Fruit fly (Drosophila melanogaster) whole organism, embryonic: Measurements from ENCODE around the gene CG12947.
A peak's percentile ranks its signal among the peaks of the same experiment; 100 is the strongest.

Experiments used
- BEAF-32 ChIP-seq: fragments of 200-800 bp; sonication (Bioruptor generic); optimal IDR thresholded peaks from 3 replicates; lab custom pipeline; 2017; ENCODE audit warnings: missing biosample characterization, missing genetic modification characterization, mild to moderate bottlenecking, moderate library complexity, missing genetic modification reagents
- CG10147 ChIP-seq: fragments of 200-800 bp; sonication (Bioruptor generic); optimal IDR thresholded peaks from 2 replicates; lab custom pipeline; 2019; ENCODE audit warnings: missing biosample characterization, mild to moderate bottlenecking, missing genetic modification characterization, moderate library complexity
- CG10979 ChIP-seq: fragments of 200-800 bp; sonication (Bioruptor generic); optimal IDR thresholded peaks from 2 replicates; lab custom pipeline; 2018; ENCODE audit warnings: missing biosample characterization, mild to moderate bottlenecking, missing genetic modification characterization, moderate library complexity
- CG11085 ChIP-seq: fragments of 200-800 bp; sonication (Bioruptor generic); IDR thresholded peaks from 2 replicates; pipeline ENCODE4 v1.3.6; 2022; ENCODE audit warnings: missing biosample characterization, missing genetic modification characterization
- CG11247 ChIP-seq: fragments of 200-800 bp; sonication (Bioruptor generic); IDR thresholded peaks from 2 replicates; pipeline ENCODE4 v1.3.6; 2022; ENCODE audit warnings: missing biosample characterization, missing genetic modification characterization
- CG11695 ChIP-seq: fragments of 200-800 bp; sonication (Bioruptor generic); IDR thresholded peaks from 3 replicates; pipeline ENCODE4 v1.3.6; 2022; ENCODE audit warnings: missing biosample characterization, missing genetic modification characterization
- CG12155 ChIP-seq: fragments of 200-800 bp; sonication (Bioruptor generic); optimal IDR thresholded peaks from 3 replicates; lab custom pipeline; 2016; ENCODE audit warnings: missing biosample characterization, missing genetic modification characterization
- CG12744 ChIP-seq: fragments of 200-800 bp; sonication (Bioruptor generic); optimal IDR thresholded peaks from 2 replicates; lab custom pipeline; 2016; ENCODE audit warnings: missing biosample characterization, missing genetic modification characterization
- CG2116 ChIP-seq: fragments of 200-800 bp; sonication (Bioruptor generic); optimal IDR thresholded peaks from 3 replicates; lab custom pipeline; 2018; ENCODE audit warnings: missing biosample characterization, mild to moderate bottlenecking, missing genetic modification characterization
- CG2202 ChIP-seq: fragments of 200-800 bp; sonication (Bioruptor generic); optimal IDR thresholded peaks from 2 replicates; lab custom pipeline; 2018; ENCODE audit warnings: missing biosample characterization, mild to moderate bottlenecking, missing genetic modification characterization
- CG2678 ChIP-seq: fragments of 200-800 bp; sonication (Bioruptor generic); optimal IDR thresholded peaks from 3 replicates; lab custom pipeline; 2019; ENCODE audit warnings: missing biosample characterization, mild to moderate bottlenecking, missing genetic modification characterization, moderate library complexity
- CG2889 ChIP-seq: fragments of 200-800 bp; sonication (Bioruptor generic); IDR thresholded peaks from 3 replicates; pipeline ENCODE4 v1.3.6; 2022; ENCODE audit warnings: missing biosample characterization, missing genetic modification characterization
- CG32772 ChIP-seq: fragments of 200-800 bp; sonication (Bioruptor generic); IDR thresholded peaks from 2 replicates; pipeline ENCODE4 v1.3.6; 2022; ENCODE audit warnings: missing biosample characterization, missing genetic modification characterization
- CG4730 ChIP-seq: fragments of 200-800 bp; sonication (Bioruptor generic); IDR thresholded peaks from 2 replicates; pipeline ENCODE4 v1.3.6; 2022; ENCODE audit warnings: missing biosample characterization, missing genetic modification characterization
- CG7357 ChIP-seq: fragments of 200-800 bp; sonication (Bioruptor generic); IDR thresholded peaks from 3 replicates; pipeline ENCODE4 v1.3.6; 2022; ENCODE audit warnings: missing biosample characterization, missing genetic modification characterization
- CG7372 ChIP-seq: fragments of 200-800 bp; sonication (Bioruptor generic); IDR thresholded peaks from 2 replicates; pipeline ENCODE4 v1.3.6; 2022; ENCODE audit warnings: missing biosample characterization, missing genetic modification characterization
- CG8765 ChIP-seq: fragments of 200-800 bp; sonication (Bioruptor generic); IDR thresholded peaks from 2 replicates; pipeline ENCODE4 v1.3.6; 2022; ENCODE audit warnings: missing biosample characterization, missing genetic modification characterization
- Dfd ChIP-seq, 2 experiments: fragments of >200 bp; optimal IDR thresholded peaks; 2 replicates each; lab custom pipeline; 2017; ENCODE audit warnings: missing biosample characterization in 2 of 2, missing genetic modification characterization in 2 of 2
- Dp ChIP-seq: fragments of 200-800 bp; sonication (Bioruptor generic); optimal IDR thresholded peaks from 2 replicates; lab custom pipeline; 2018; ENCODE audit warnings: missing biosample characterization, mild to moderate bottlenecking, missing genetic modification characterization, moderate library complexity
- Drgx ChIP-seq: fragments of 200-800 bp; sonication (Bioruptor generic); IDR thresholded peaks from 2 replicates; pipeline ENCODE4 v1.3.6; 2022; ENCODE audit warnings: missing biosample characterization, missing genetic modification characterization
- ERR ChIP-seq: fragments of 200-800 bp; sonication (Bioruptor generic); optimal IDR thresholded peaks from 2 replicates; lab custom pipeline; 2016; ENCODE audit warnings: missing biosample characterization, missing genetic modification characterization
- HmgZ ChIP-seq: fragments of 200-800 bp; sonication (Bioruptor generic); optimal IDR thresholded peaks from 2 replicates; lab custom pipeline; 2018; ENCODE audit warnings: missing biosample characterization, mild to moderate bottlenecking, missing genetic modification characterization
- Hr51 ChIP-seq, 2 experiments: fragments of 200-800 bp; sonication (Bioruptor generic); optimal IDR thresholded peaks; 2 replicates in 1 of 2; 3 replicates in 1 of 2; lab custom pipeline; 2016 to 2018; ENCODE audit warnings: missing biosample characterization in 2 of 2, missing genetic modification characterization in 2 of 2, mild to moderate bottlenecking in 1 of 2, moderate library complexity in 1 of 2
- Lhr ChIP-seq: fragments of 200-800 bp; sonication (Bioruptor generic); optimal IDR thresholded peaks from 3 replicates; lab custom pipeline; 2017; ENCODE audit warnings: mild to moderate bottlenecking, missing biosample characterization, missing genetic modification reagents, missing genetic modification characterization
- Lim3 ChIP-seq: fragments of 200-800 bp; sonication (Bioruptor generic); IDR thresholded peaks from 2 replicates; pipeline ENCODE4 v1.3.6; 2022; ENCODE audit warnings: missing biosample characterization, missing genetic modification characterization
- MESR4 ChIP-seq: fragments of 200-800 bp; sonication (Bioruptor generic); optimal IDR thresholded peaks from 2 replicates; lab custom pipeline; 2018; ENCODE audit warnings: missing biosample characterization, mild to moderate bottlenecking, missing genetic modification characterization, moderate library complexity
- Nf-YA ChIP-seq: fragments of 200-800 bp; sonication (Bioruptor generic); IDR thresholded peaks from 2 replicates; pipeline ENCODE4 v1.3.6; 2022; ENCODE audit warnings: missing biosample characterization, missing genetic modification characterization
- Optix ChIP-seq: fragments of 200-800 bp; sonication (Bioruptor generic); IDR thresholded peaks from 3 replicates; pipeline ENCODE4 v1.3.6; 2022; ENCODE audit warnings: missing biosample characterization, missing genetic modification characterization
- Poxn ChIP-seq: fragments of 200-800 bp; sonication (Bioruptor generic); IDR thresholded peaks from 2 replicates; pipeline ENCODE4 v1.3.6; 2022; ENCODE audit warnings: missing biosample characterization, missing genetic modification characterization
- Tbp ChIP-seq: fragments of >200 bp; optimal IDR thresholded peaks from 2 replicates; lab custom pipeline; 2018; ENCODE audit warnings: missing biosample characterization, missing genetic modification characterization
- Vsx1 ChIP-seq: fragments of 200-800 bp; sonication (Bioruptor generic); optimal IDR thresholded peaks from 2 replicates; lab custom pipeline; 2017; ENCODE audit warnings: missing biosample characterization, mild to moderate bottlenecking, missing genetic modification characterization, missing genetic modification reagents
- ab ChIP-seq: fragments of 200-800 bp; sonication (Bioruptor generic); optimal IDR thresholded peaks from 2 replicates; lab custom pipeline; 2016; ENCODE audit warnings: missing biosample characterization, missing genetic modification characterization
- abd-A ChIP-seq: fragments of 200-800 bp; sonication (Bioruptor generic); optimal IDR thresholded peaks from 3 replicates; lab custom pipeline; 2019; ENCODE audit warnings: missing biosample characterization, mild to moderate bottlenecking, missing genetic modification characterization, moderate library complexity
- bab2 ChIP-seq: fragments of 200-800 bp; sonication (Bioruptor generic); optimal IDR thresholded peaks from 2 replicates; lab custom pipeline; 2016; ENCODE audit warnings: missing biosample characterization, missing genetic modification characterization
- cato ChIP-seq: fragments of 200-800 bp; sonication (Bioruptor generic); optimal IDR thresholded peaks from 2 replicates; lab custom pipeline; 2016; ENCODE audit warnings: missing biosample characterization, missing genetic modification characterization, borderline replicate concordance
- dmrt11E ChIP-seq: fragments of 200-800 bp; sonication (Bioruptor generic); optimal IDR thresholded peaks from 3 replicates; lab custom pipeline; 2018; ENCODE audit warnings: missing biosample characterization, mild to moderate bottlenecking, missing genetic modification characterization, moderate library complexity
- gcm ChIP-seq: fragments of 200-800 bp; sonication (Bioruptor generic); optimal IDR thresholded peaks from 2 replicates; lab custom pipeline; 2019; ENCODE audit warnings: missing biosample characterization, mild to moderate bottlenecking, missing genetic modification characterization, moderate library complexity
- gfzf ChIP-seq: fragments of 200-800 bp; sonication (Bioruptor generic); optimal IDR thresholded peaks from 2 replicates; lab custom pipeline; 2016; ENCODE audit warnings: missing biosample characterization, mild to moderate bottlenecking, missing genetic modification characterization, moderate library complexity
- gt ChIP-seq: fragments of 200-800 bp; sonication (Bioruptor generic); IDR thresholded peaks from 2 replicates; pipeline ENCODE4 v1.3.6; 2022; ENCODE audit warnings: missing biosample characterization, missing genetic modification characterization
- h ChIP-seq: fragments of >200 bp; optimal IDR thresholded peaks from 2 replicates; lab custom pipeline; 2017
- jing ChIP-seq: fragments of 200-800 bp; sonication (Bioruptor generic); optimal IDR thresholded peaks from 2 replicates; lab custom pipeline; 2018; ENCODE audit warnings: missing biosample characterization, mild to moderate bottlenecking, missing genetic modification characterization
- kah ChIP-seq: fragments of 200-800 bp; sonication (Bioruptor generic); optimal IDR thresholded peaks from 2 replicates; lab custom pipeline; 2018; ENCODE audit warnings: missing biosample characterization, mild to moderate bottlenecking, missing genetic modification characterization
- mirr ChIP-seq: fragments of 200-800 bp; sonication (Bioruptor generic); optimal IDR thresholded peaks from 3 replicates; lab custom pipeline; 2018; ENCODE audit warnings: missing biosample characterization, mild to moderate bottlenecking, missing genetic modification characterization
- nau ChIP-seq: fragments of 200-800 bp; sonication (Bioruptor generic); optimal IDR thresholded peaks from 3 replicates; lab custom pipeline; 2017; ENCODE audit warnings: missing biosample characterization, mild to moderate bottlenecking, missing genetic modification characterization, missing genetic modification reagents
- rib ChIP-seq: fragments of 200-800 bp; sonication (Bioruptor generic); IDR thresholded peaks from 2 replicates; pipeline ENCODE4 v1.3.6; 2022; ENCODE audit warnings: missing biosample characterization, missing genetic modification characterization
- so ChIP-seq: fragments of 200-800 bp; sonication (Bioruptor generic); IDR thresholded peaks from 3 replicates; pipeline ENCODE4 v1.3.6; 2022; ENCODE audit warnings: missing biosample characterization, missing genetic modification characterization
- sob ChIP-seq: fragments of 200-800 bp; sonication (Bioruptor generic); IDR thresholded peaks from 2 replicates; pipeline ENCODE4 v1.3.6; 2022; ENCODE audit warnings: missing biosample characterization, missing genetic modification characterization
- sug ChIP-seq: fragments of 200-800 bp; optimal IDR thresholded peaks from 2 replicates; lab custom pipeline; 2019; ENCODE audit warnings: missing biosample characterization, mild to moderate bottlenecking, missing genetic modification characterization, moderate library complexity
- tap ChIP-seq: fragments of 200-800 bp; optimal IDR thresholded peaks from 3 replicates; lab custom pipeline; 2019; ENCODE audit warnings: missing biosample characterization, mild to moderate bottlenecking, missing genetic modification characterization, moderate library complexity
- tin ChIP-seq: fragments of 200-800 bp; sonication (Bioruptor generic); optimal IDR thresholded peaks from 3 replicates; lab custom pipeline; 2016; ENCODE audit warnings: missing biosample characterization, missing genetic modification characterization
- tx ChIP-seq: fragments of 200-800 bp; sonication (Bioruptor generic); optimal IDR thresholded peaks from 2 replicates; lab custom pipeline; 2016; ENCODE audit warnings: missing biosample characterization, missing genetic modification characterization

The CG12947 gene

dm6 chr3R:9777941-9778360 lies 1.9 kb upstream of the CG12947 start, which contains the start of gene RpS29 (continued):
- TF ChIP-seq Nf-YA (GFP tag; lab: Robert Waterston, UW) (peak; percentile 59), CG2116 (peak; percentile 98), CG11085 (GFP tag; lab: Robert Waterston, UW) (peak; percentile 79), BEAF-32 (peak; percentile 98), jing (GFP tag; lab: Kevin White, UChicago) (no peak), CG2202 (tag; lab: Kevin White, UChicago) (peak; percentile 47), Drgx (GFP tag; lab: Robert Waterston, UW) (0 out of 2 replicates have a peak, but pooled peaks have one; percentile 33), Optix (peak; percentile 46; the same call in 1 of the 3 replicates), mirr (peak; percentile 93), h (lab: Kevin White, UChicago) (no peak), HmgZ (peak; percentile 95), CG32772 (peak; percentile 74), gfzf (peak; percentile 54), nau (GFP tag; lab: Kevin White, UChicago) (no peak), rib (GFP tag; lab: Robert Waterston, UW) (peak; percentile 52; the same call in 1 of the 2 replicates), CG12155 (peak; percentile 97), sob (GFP tag; lab: Robert Waterston, UW) (peak; percentile 93), ERR (GFP tag; lab: Kevin White, UChicago) (peak; percentile 85), MESR4 (GFP tag; lab: Kevin White, UChicago) (peak; percentile 99), CG10979 (tag; lab: Kevin White, UChicago) (peak; percentile 36), Lhr (peak; percentile 90), tin (GFP tag; lab: Kevin White, UChicago) (peak; percentile 74), Dfd (GFP tag; optimal IDR thresholded peaks at IDR 0.05; lab: Kevin White, UChicago) (no peak), tap (tag; lab: Kevin White, UChicago) (peak; percentile 38), cato (GFP tag; lab: Kevin White, UChicago) (peak; percentile 38), CG11247 (GFP tag; lab: Robert Waterston, UW) (peak; percentile 84), abd-A (tag; lab: Kevin White, UChicago) (no peak), CG7357 (GFP tag; lab: Robert Waterston, UW) (no peak), CG4730 (GFP tag; lab: Robert Waterston, UW) (peak; percentile 46; the same call in 1 of the 2 replicates), Tbp (GFP tag; lab: Kevin White, UChicago) (peak; percentile 61), sug (tag; lab: Kevin White, UChicago) (peak; percentile 89), dmrt11E (tag; lab: Kevin White, UChicago) (peak; percentile 54), ab (GFP tag; lab: Kevin White, UChicago) (peak; percentile 57), bab2 (peak; percentile 86), Lim3 (GFP tag; lab: Robert Waterston, UW) (peak; percentile 46; the same call in 1 of the 2 replicates), CG11695 (GFP tag; lab: Robert Waterston, UW) (peak; percentile 47; the same call in 2 of the 3 replicates), CG2678 (tag; lab: Kevin White, UChicago) (peak; percentile 68), Dp (GFP tag; lab: Kevin White, UChicago) (peak; percentile 99), so (no peak), Hr51 (GFP tag; optimal IDR thresholded peaks at IDR 0.05; lab: Kevin White, UChicago) (peak; percentile 50 to 85), Poxn (GFP tag; lab: Robert Waterston, UW) (peak; percentile 60; the same call in 1 of the 2 replicates), CG7372 (GFP tag; lab: Robert Waterston, UW) (peak; percentile 77), gt (0 out of 2 replicates have a peak, but pooled peaks have one; percentile 10), CG12744 (peak; percentile 77), CG8765 (no peak), kah (GFP tag; lab: Kevin White, UChicago) (peak; percentile 45), Vsx1 (GFP tag; lab: Kevin White, UChicago) (peak; percentile 72), CG10147 (peak; percentile 58), tx (GFP tag; lab: Kevin White, UChicago) (peak; percentile 80), gcm (peak; percentile 74), CG2889 (GFP tag; lab: Robert Waterston, UW) (peak; percentile 65; the same call in 1 of the 3 replicates)
